Fruit fly (Drosophila melanogaster) whole organism, embryonic: ENCODE measurements around the gene mbm.
A peak's percentile ranks its signal among the peaks of the same experiment; 100 is the strongest.

Experiments used
- CG10366 ChIP-seq: fragments of 200-800 bp; sonication (Bioruptor generic); IDR thresholded peaks from 2 replicates; pipeline ENCODE4 v1.3.6; 2022; ENCODE audit warnings: missing biosample characterization, missing genetic modification characterization
- CG10462 ChIP-seq: fragments of 200-800 bp; sonication (Bioruptor generic); optimal IDR thresholded peaks from 2 replicates; lab custom pipeline; 2016; ENCODE audit warnings: missing biosample characterization, missing genetic modification characterization
- CG10959 ChIP-seq: fragments of 200-800 bp; sonication (Bioruptor generic); IDR thresholded peaks from 2 replicates; pipeline ENCODE4 v1.3.6; 2022; ENCODE audit warnings: missing biosample characterization, missing genetic modification characterization
- CG11085 ChIP-seq: fragments of 200-800 bp; sonication (Bioruptor generic); IDR thresholded peaks from 2 replicates; pipeline ENCODE4 v1.3.6; 2022; ENCODE audit warnings: missing biosample characterization, missing genetic modification characterization
- CG11696 ChIP-seq: fragments of 200-800 bp; sonication (Bioruptor generic); IDR thresholded peaks from 2 replicates; pipeline ENCODE4 v1.3.6; 2022; ENCODE audit warnings: missing biosample characterization, missing genetic modification characterization
- CG12236 ChIP-seq: fragments of 200-800 bp; sonication (Bioruptor generic); optimal IDR thresholded peaks from 2 replicates; lab custom pipeline; 2016; ENCODE audit warnings: missing biosample characterization, missing genetic modification characterization
- CG13296 ChIP-seq: fragments of 200-800 bp; sonication (Bioruptor generic); optimal IDR thresholded peaks from 3 replicates; lab custom pipeline; 2018; ENCODE audit warnings: missing biosample characterization, mild to moderate bottlenecking, missing genetic modification characterization
- CG14050 ChIP-seq: fragments of 200-800 bp; sonication (Bioruptor generic); IDR thresholded peaks from 3 replicates; pipeline ENCODE4 v1.3.6; 2022; ENCODE audit warnings: missing biosample characterization, missing genetic modification characterization
- CG15696 ChIP-seq: fragments of 200-800 bp; sonication (Bioruptor generic); optimal IDR thresholded peaks from 2 replicates; lab custom pipeline; 2019; ENCODE audit warnings: missing biosample characterization, mild to moderate bottlenecking, missing genetic modification characterization, moderate library complexity
- CG17829 ChIP-seq: fragments of 200-800 bp; optimal IDR thresholded peaks from 2 replicates; lab custom pipeline; 2019; ENCODE audit warnings: missing biosample characterization, mild to moderate bottlenecking, missing genetic modification characterization, moderate library complexity
- CG2202 ChIP-seq: fragments of 200-800 bp; sonication (Bioruptor generic); optimal IDR thresholded peaks from 2 replicates; lab custom pipeline; 2018; ENCODE audit warnings: missing biosample characterization, mild to moderate bottlenecking, missing genetic modification characterization
- CG2678 ChIP-seq: fragments of 200-800 bp; sonication (Bioruptor generic); optimal IDR thresholded peaks from 3 replicates; lab custom pipeline; 2019; ENCODE audit warnings: missing biosample characterization, mild to moderate bottlenecking, missing genetic modification characterization, moderate library complexity
- CG5953 ChIP-seq: fragments of 200-800 bp; sonication (Bioruptor generic); IDR thresholded peaks from 2 replicates; pipeline ENCODE4 v1.3.6; 2022; ENCODE audit warnings: missing biosample characterization, missing genetic modification characterization
- CG6654 ChIP-seq: fragments of 200-800 bp; sonication (Bioruptor generic); optimal IDR thresholded peaks from 2 replicates; lab custom pipeline; 2017; ENCODE audit warnings: missing biosample characterization, mild to moderate bottlenecking, missing genetic modification characterization
- CG6683 ChIP-seq: fragments of 200-800 bp; sonication (Bioruptor generic); optimal IDR thresholded peaks from 2 replicates; lab custom pipeline; 2017; ENCODE audit warnings: missing biosample characterization, mild to moderate bottlenecking, missing genetic modification characterization, missing genetic modification reagents
- CG6791 ChIP-seq: fragments of 200-800 bp; sonication (Bioruptor generic); IDR thresholded peaks from 3 replicates; pipeline ENCODE4 v1.3.6; 2022; ENCODE audit warnings: missing biosample characterization, missing genetic modification characterization; ENCODE audit not compliant: partially characterized antibody
- CG7271 ChIP-seq: fragments of 200-800 bp; sonication (Bioruptor generic); optimal IDR thresholded peaks from 2 replicates; lab custom pipeline; 2018; ENCODE audit warnings: missing biosample characterization, mild to moderate bottlenecking, missing genetic modification characterization, moderate library complexity
- CG7987 ChIP-seq: fragments of 200-800 bp; sonication (Bioruptor generic); optimal IDR thresholded peaks from 2 replicates; lab custom pipeline; 2018; ENCODE audit warnings: missing biosample characterization, mild to moderate bottlenecking, missing genetic modification characterization, moderate library complexity
- CG8089 ChIP-seq: fragments of 200-800 bp; sonication (Bioruptor generic); optimal IDR thresholded peaks from 3 replicates; lab custom pipeline; 2016; ENCODE audit warnings: missing biosample characterization, missing genetic modification characterization
- CG8290 ChIP-seq, 3 experiments: fragments of 200-800 bp; sonication (Bioruptor generic); optimal IDR thresholded peaks; 2 replicates each; lab custom pipeline; 2016 to 2019; ENCODE audit warnings: missing biosample characterization in 3 of 3, missing genetic modification characterization in 3 of 3, mild to moderate bottlenecking in 2 of 3, moderate library complexity in 1 of 3
- CG8924 ChIP-seq: fragments of 200-800 bp; optimal IDR thresholded peaks from 3 replicates; lab custom pipeline; 2019; ENCODE audit warnings: missing biosample characterization, mild to moderate bottlenecking, missing genetic modification characterization, moderate library complexity
- CHES-1-like ChIP-seq: fragments of 200-800 bp; sonication (Bioruptor generic); optimal IDR thresholded peaks from 2 replicates; lab custom pipeline; 2016; ENCODE audit warnings: missing biosample characterization, missing genetic modification characterization
- Fer3 ChIP-seq: fragments of 200-800 bp; sonication (Bioruptor generic); optimal IDR thresholded peaks from 2 replicates; lab custom pipeline; 2018; ENCODE audit warnings: missing biosample characterization, mild to moderate bottlenecking, missing genetic modification characterization, moderate library complexity
- H15 ChIP-seq: fragments of 200-800 bp; sonication (Bioruptor generic); IDR thresholded peaks from 3 replicates; pipeline ENCODE4 v1.3.6; 2022; ENCODE audit warnings: missing biosample characterization, missing genetic modification characterization
- Mad ChIP-seq: fragments of 200-800 bp; sonication (Bioruptor generic); optimal IDR thresholded peaks from 2 replicates; lab custom pipeline; 2016; ENCODE audit warnings: missing biosample characterization, missing genetic modification characterization
- Meics ChIP-seq: fragments of 200-800 bp; sonication (Bioruptor generic); optimal IDR thresholded peaks from 2 replicates; lab custom pipeline; 2017; ENCODE audit warnings: missing biosample characterization, mild to moderate bottlenecking, missing genetic modification characterization
- NK7.1 ChIP-seq: fragments of 200-800 bp; sonication (Bioruptor generic); optimal IDR thresholded peaks from 3 replicates; lab custom pipeline; 2016; ENCODE audit warnings: missing biosample characterization, missing genetic modification characterization
- Oaz ChIP-seq: fragments of 200-800 bp; sonication (Bioruptor generic); IDR thresholded peaks from 2 replicates; pipeline ENCODE4 v1.3.6; 2022; ENCODE audit warnings: missing biosample characterization, missing genetic modification characterization
- Ravus ChIP-seq: fragments of 200-800 bp; sonication (Bioruptor generic); IDR thresholded peaks from 2 replicates; pipeline ENCODE4 v1.3.6; 2022; ENCODE audit warnings: missing biosample characterization, missing genetic modification characterization
- Scr ChIP-seq: fragments of 200-800 bp; sonication (Bioruptor generic); IDR thresholded peaks from 2 replicates; pipeline ENCODE4 v1.3.6; 2022; ENCODE audit warnings: missing biosample characterization, missing genetic modification characterization; ENCODE audit not compliant: partially characterized antibody
- TFAM ChIP-seq: fragments of 200-800 bp; sonication (Bioruptor generic); optimal IDR thresholded peaks from 2 replicates; lab custom pipeline; 2017; ENCODE audit warnings: missing biosample characterization, missing genetic modification characterization, inconsistent platforms
- ap ChIP-seq: fragments of 200-800 bp; sonication (Bioruptor generic); IDR thresholded peaks from 2 replicates; pipeline ENCODE4 v1.3.6; 2022; ENCODE audit warnings: missing biosample characterization, missing genetic modification characterization
- chinmo ChIP-seq: fragments of 200-800 bp; sonication (Bioruptor generic); IDR thresholded peaks from 4 replicates; pipeline ENCODE4 v1.3.6; 2022; ENCODE audit warnings: missing biosample characterization, missing genetic modification characterization; ENCODE audit not compliant: partially characterized antibody
- crc ChIP-seq: fragments of 200-800 bp; sonication (Bioruptor generic); optimal IDR thresholded peaks from 2 replicates; lab custom pipeline; 2016; ENCODE audit warnings: missing biosample characterization, missing genetic modification characterization
- en ChIP-seq: fragments of 200-800 bp; sonication (Bioruptor generic); optimal IDR thresholded peaks from 2 replicates; lab custom pipeline; 2016; ENCODE audit warnings: missing biosample characterization, missing genetic modification characterization
- gcm ChIP-seq: fragments of 200-800 bp; sonication (Bioruptor generic); optimal IDR thresholded peaks from 2 replicates; lab custom pipeline; 2019; ENCODE audit warnings: missing biosample characterization, mild to moderate bottlenecking, missing genetic modification characterization, moderate library complexity
- lbe ChIP-seq: fragments of 200-800 bp; sonication (Bioruptor generic); optimal IDR thresholded peaks from 2 replicates; lab custom pipeline; 2016; ENCODE audit warnings: missing biosample characterization, mild to moderate bottlenecking, missing genetic modification characterization
- lov ChIP-seq, 2 experiments: fragments of 200-800 bp in 1 of 2; fragments of >200 bp in 1 of 2; sonication (Bioruptor generic) in 1 of 2; IDR thresholded peaks in 1 of 2; optimal IDR thresholded peaks in 1 of 2; 2 replicates in 1 of 2; 3 replicates in 1 of 2; pipeline versions ENCODE4 v1.3.6 to Lab custom; 2017 to 2022; ENCODE audit warnings: missing biosample characterization in 1 of 2, missing genetic modification characterization in 1 of 2
- nau ChIP-seq: fragments of 200-800 bp; sonication (Bioruptor generic); optimal IDR thresholded peaks from 3 replicates; lab custom pipeline; 2017; ENCODE audit warnings: missing biosample characterization, mild to moderate bottlenecking, missing genetic modification characterization, missing genetic modification reagents
- pb ChIP-seq: fragments of 200-800 bp; sonication (Bioruptor generic); optimal IDR thresholded peaks from 3 replicates; lab custom pipeline; 2016; ENCODE audit warnings: missing biosample characterization, missing genetic modification characterization
- peb ChIP-seq: fragments of 200-800 bp; sonication (Bioruptor generic); IDR thresholded peaks from 2 replicates; pipeline ENCODE4 v1.3.6; 2022; ENCODE audit warnings: missing biosample characterization, missing genetic modification characterization
- prd ChIP-seq, 3 experiments: fragments of >200 bp in 2 of 3; fragments of 200-800 bp in 1 of 3; sonication (Bioruptor generic) in 1 of 3; optimal IDR thresholded peaks in 2 of 3; IDR thresholded peaks in 1 of 3; 2 replicates in 2 of 3; 3 replicates in 1 of 3; pipeline versions ENCODE4 v1.3.6 to Lab custom; 2017 to 2022; ENCODE audit warnings: missing biosample characterization in 1 of 3, missing genetic modification characterization in 1 of 3
- rib ChIP-seq: fragments of 200-800 bp; sonication (Bioruptor generic); IDR thresholded peaks from 2 replicates; pipeline ENCODE4 v1.3.6; 2022; ENCODE audit warnings: missing biosample characterization, missing genetic modification characterization
- ro ChIP-seq: fragments of 200-800 bp; sonication (Bioruptor generic); IDR thresholded peaks from 2 replicates; pipeline ENCODE4 v1.3.6; 2022; ENCODE audit warnings: missing biosample characterization, missing genetic modification characterization
- sens-2 ChIP-seq: fragments of 200-800 bp; sonication (Bioruptor generic); IDR thresholded peaks from 2 replicates; pipeline ENCODE4 v1.3.6; 2022; ENCODE audit warnings: missing biosample characterization, missing genetic modification characterization
- stwl ChIP-seq: fragments of 200-800 bp; sonication (Bioruptor generic); optimal IDR thresholded peaks from 3 replicates; lab custom pipeline; 2018; ENCODE audit warnings: missing biosample characterization, mild to moderate bottlenecking, missing genetic modification characterization, moderate library complexity
- tna ChIP-seq: fragments of 200-800 bp; sonication (Bioruptor generic); IDR thresholded peaks from 2 replicates; pipeline ENCODE4 v1.3.6; 2022; ENCODE audit warnings: missing biosample characterization, missing genetic modification characterization; ENCODE audit not compliant: partially characterized antibody
- wor ChIP-seq: fragments of 200-800 bp; sonication (Bioruptor generic); IDR thresholded peaks from 2 replicates; pipeline ENCODE4 v1.3.6; 2022; ENCODE audit warnings: missing biosample characterization, missing genetic modification characterization
- zen2 ChIP-seq: fragments of 200-800 bp; sonication (Bioruptor generic); IDR thresholded peaks from 3 replicates; pipeline ENCODE4 v1.3.6; 2022; ENCODE audit warnings: missing biosample characterization, missing genetic modification characterization; ENCODE audit not compliant: partially characterized antibody

Gene mbm

DNA sequence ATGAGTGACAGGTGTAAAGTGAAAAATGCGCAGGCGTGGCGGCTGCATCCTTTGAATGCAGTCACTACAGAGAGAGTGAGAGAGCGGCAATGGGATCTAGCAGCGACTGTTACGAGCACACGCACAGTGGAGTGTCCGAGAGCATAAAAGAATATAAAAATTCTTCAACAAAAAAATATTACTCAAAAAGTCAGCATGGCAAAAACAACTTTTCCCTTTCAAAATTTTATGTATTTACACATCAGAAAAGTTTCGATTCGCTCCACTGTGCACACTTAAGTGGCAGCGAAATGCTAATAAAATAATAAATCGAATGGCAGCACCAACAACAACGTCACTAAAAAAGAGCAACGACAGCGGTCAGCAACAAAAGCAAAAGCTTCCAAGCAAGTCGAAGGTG, 50.2 kb downstream of the mbm start (continued):
- TF ChIP-seq CG15696 (tag; lab: Kevin White, UChicago), result peak; percentile 71
- TF ChIP-seq CG8089, result peak; percentile 82
- no peak for TF ChIP-seq zen2 (GFP tag; lab: Robert Waterston, UW)
- peak; percentile 84 for TF ChIP-seq CG12236 (GFP tag; lab: Kevin White, UChicago)
- peak; percentile 89 for TF ChIP-seq CG17829
- TF ChIP-seq Meics (GFP tag; lab: Kevin White, UChicago), result peak; percentile 65
- TF ChIP-seq CG13296 (GFP tag; lab: Kevin White, UChicago), result peak; percentile 10
- TF ChIP-seq CG8290 (GFP tag; optimal IDR thresholded peaks at IDR 0.05; lab: Kevin White, UChicago), result peak; percentile 49
- peak in 1 of 2 experiments; percentile 24 for TF ChIP-seq CG8290 (tag; optimal IDR thresholded peaks at IDR 0.05; lab: Kevin White, UChicago)
- peak; percentile 69 for TF ChIP-seq pb (GFP tag; lab: Kevin White, UChicago)
- TF ChIP-seq crc, result peak; percentile 70
- TF ChIP-seq Ravus, result peak; percentile 67
- peak; percentile 85 for TF ChIP-seq CG10462 (GFP tag; lab: Kevin White, UChicago)
- TF ChIP-seq gcm (GFP tag; lab: Kevin White, UChicago), result peak; percentile 81
- TF ChIP-seq lov (optimal IDR thresholded peaks at IDR 0.05; lab: Kevin White, UChicago), result no peak
- peak; percentile 96 for TF ChIP-seq lov (GFP tag; IDR thresholded peaks at IDR 0.05; lab: Robert Waterston, UW)
- peak; percentile 78 for TF ChIP-seq CG2678 (tag; lab: Kevin White, UChicago)
- TF ChIP-seq TFAM (GFP tag; lab: Kevin White, UChicago), result peak; percentile 36
- TF ChIP-seq NK7.1 (GFP tag; lab: Kevin White, UChicago), result peak; percentile 80
- peak; percentile 54 for TF ChIP-seq CG6654 (GFP tag; lab: Kevin White, UChicago)
- peak; percentile 83 for TF ChIP-seq CG11696 (GFP tag; lab: Robert Waterston, UW)
- TF ChIP-seq Fer3, result peak; percentile 66
- TF ChIP-seq sens-2 (GFP tag; lab: Robert Waterston, UW), result peak; percentile 93
- peak; percentile 24 for TF ChIP-seq CG7987 (GFP tag; lab: Kevin White, UChicago)
- peak; percentile 89 for TF ChIP-seq wor (GFP tag; lab: Robert Waterston, UW)
- TF ChIP-seq CG8924 (tag; lab: Kevin White, UChicago), result peak; percentile 74
- TF ChIP-seq Oaz, result peak; percentile 48; the same call in 1 of the 2 replicates
- no peak for TF ChIP-seq chinmo (GFP tag; lab: Robert Waterston, UW)
- peak; percentile 91 for TF ChIP-seq ap (GFP tag; lab: Robert Waterston, UW)
- TF ChIP-seq CG14050 (GFP tag; lab: Robert Waterston, UW), result peak; percentile 87
- peak; percentile 72 for TF ChIP-seq CHES-1-like (GFP tag; lab: Kevin White, UChicago)
- TF ChIP-seq CG7271 (tag; lab: Kevin White, UChicago), result peak; percentile 74
- TF ChIP-seq rib (GFP tag; lab: Robert Waterston, UW), result peak; percentile 25; the same call in 1 of the 2 replicates
- no peak for TF ChIP-seq tna (GFP tag; lab: Robert Waterston, UW)
- peak; percentile 91 for TF ChIP-seq CG10959 (GFP tag; lab: Robert Waterston, UW)
- TF ChIP-seq CG10366 (GFP tag; lab: Robert Waterston, UW), result peak; percentile 87
- peak; percentile 61; the same call in 1 of the 2 replicates for TF ChIP-seq ro (GFP tag; lab: Robert Waterston, UW)
- peak; percentile 86 for TF ChIP-seq en (GFP tag; lab: Kevin White, UChicago)
- TF ChIP-seq CG2202, result peak; percentile 80
- no peak for TF ChIP-seq Scr (GFP tag; lab: Robert Waterston, UW)
- TF ChIP-seq stwl (tag; lab: Kevin White, UChicago), result peak; percentile 21
- TF ChIP-seq Mad, result peak; percentile 76
- peak; percentile 76 for TF ChIP-seq lbe (GFP tag; lab: Kevin White, UChicago)
- TF ChIP-seq H15 (GFP tag; lab: Robert Waterston, UW), result peak; percentile 88
- peak; percentile 58; the same call in 1 of the 2 replicates for TF ChIP-seq CG11085
- TF ChIP-seq nau (GFP tag; lab: Kevin White, UChicago), result peak; percentile 76
- TF ChIP-seq CG5953 (GFP tag; lab: Robert Waterston, UW), result peak; percentile 92
- peak; percentile 89 for TF ChIP-seq peb (GFP tag; lab: Robert Waterston, UW)
- TF ChIP-seq prd (optimal IDR thresholded peaks at IDR 0.05; lab: Kevin White, UChicago), result no peak
- peak; percentile 93 for TF ChIP-seq prd (GFP tag; IDR thresholded peaks at IDR 0.05; lab: Robert Waterston, UW)
- peak; percentile 43 for TF ChIP-seq CG6683 (GFP tag; lab: Kevin White, UChicago)
- TF ChIP-seq CG6791 (GFP tag; lab: Robert Waterston, UW), result no peak
